Fruit fly (Drosophila melanogaster): ENCODE measurements around the gene CG44290.
A peak's percentile ranks its signal among the peaks of the same experiment; 100 is the strongest.

Gene CG44290

dm6 chr3R:27426702-27427101 lies 14.0 kb downstream of the CG44290 start (continued):
- TF ChIP-seq hkb (optimal IDR thresholded peaks at IDR 0.05) (no peak), hkb (GFP tag; IDR thresholded peaks at IDR 0.05) (0 out of 2 replicates have a peak, but pooled peaks have one; percentile 22), CG6689 (GFP tag; IDR thresholded peaks at IDR 0.05) (no peak), CTCF (GFP tag; optimal IDR thresholded peaks at IDR 0.05) (no peak), Asciz (GFP tag; optimal IDR thresholded peaks at IDR 0.05) (peak; percentile 30), CG15696 (tag; optimal IDR thresholded peaks at IDR 0.05) (peak; percentile 21), Dad (GFP tag; optimal IDR thresholded peaks at IDR 0.05) (no peak), CG18262 (tag; optimal IDR thresholded peaks at IDR 0.05) (peak; percentile 50), Oli (tag; optimal IDR thresholded peaks at IDR 0.05) (peak; percentile 65), CG12769 (tag; optimal IDR thresholded peaks at IDR 0.05) (peak; percentile 73), dmrt99B (tag; optimal IDR thresholded peaks at IDR 0.05) (peak; percentile 61), CG9817 (tag; optimal IDR thresholded peaks at IDR 0.05) (peak; percentile 20), eve (GFP tag; optimal IDR thresholded peaks at IDR 0.05) (peak in 1 of 2 experiments; percentile 61), Hmr (GFP tag; optimal IDR thresholded peaks at IDR 0.05) (peak; percentile 20), Fer3 (tag; optimal IDR thresholded peaks at IDR 0.05) (peak; percentile 0), row (GFP tag; IDR thresholded peaks at IDR 0.05) (peak; percentile 74), CG2712 (tag; optimal IDR thresholded peaks at IDR 0.05) (peak; percentile 57), nmo (GFP tag; optimal IDR thresholded peaks at IDR 0.05) (peak; percentile 35), ewg (GFP tag; optimal IDR thresholded peaks at IDR 0.05) (peak; percentile 23), Deaf1 (tag; optimal IDR thresholded peaks at IDR 0.05) (peak; percentile 25), Sox100B (GFP tag; optimal IDR thresholded peaks at IDR 0.05) (peak; percentile 16), CG30403 (GFP tag; optimal IDR thresholded peaks at IDR 0.05) (peak; percentile 13), CG17385 (GFP tag; optimal IDR thresholded peaks at IDR 0.05) (peak; percentile 47), PHDP (tag; optimal IDR thresholded peaks at IDR 0.05) (peak; percentile 56), CG6765 (GFP tag; optimal IDR thresholded peaks at IDR 0.05) (no peak), bab2 (GFP tag; optimal IDR thresholded peaks at IDR 0.05) (no peak), CG12299 (tag; optimal IDR thresholded peaks at IDR 0.05) (no peak), CG9727 (GFP tag; optimal IDR thresholded peaks at IDR 0.05) (peak; percentile 39), vvl (GFP tag; IDR thresholded peaks at IDR 0.05) (no peak), Ptx1 (GFP tag; IDR thresholded peaks at IDR 0.05) (no peak), CG17361 (GFP tag; IDR thresholded peaks at IDR 0.05) (0 out of 3 replicates have a peak, but pooled peaks have one; percentile 24), CG17186 (GFP tag; optimal IDR thresholded peaks at IDR 0.05) (no peak), sens-2 (GFP tag; IDR thresholded peaks at IDR 0.05) (no peak), CG31441 (GFP tag; IDR thresholded peaks at IDR 0.05) (peak; percentile 61), Meics (GFP tag; optimal IDR thresholded peaks at IDR 0.05) (peak; percentile 49), Eip74EF (GFP tag; optimal IDR thresholded peaks at IDR 0.05) (no peak), peb (GFP tag; IDR thresholded peaks at IDR 0.05) (0 out of 2 replicates have a peak, but pooled peaks have one; percentile 8), CG3281 (GFP tag; optimal IDR thresholded peaks at IDR 0.05) (peak; percentile 26), phol (tag; optimal IDR thresholded peaks at IDR 0.05) (peak; percentile 23), CG12391 (tag; optimal IDR thresholded peaks at IDR 0.05) (peak; percentile 53), knrl (GFP tag; IDR thresholded peaks at IDR 0.05; ENCODE audit: partially characterized antibody) (no peak), CG32767 (GFP tag; IDR thresholded peaks at IDR 0.05) (no peak), sens (GFP tag) (peak; percentile 74), gcm (GFP tag; optimal IDR thresholded peaks at IDR 0.05) (peak; percentile 9), Hand (GFP tag; optimal IDR thresholded peaks at IDR 0.05) (peak; percentile 39), Fer1 (GFP tag; optimal IDR thresholded peaks at IDR 0.05) (peak; percentile 45), CG31224 (GFP tag; IDR thresholded peaks at IDR 0.05) (no peak), Xrp1 (GFP tag; IDR thresholded peaks at IDR 0.05) (peak; percentile 27; the same call in 1 of the 2 replicates), az2 (GFP tag; optimal IDR thresholded peaks at IDR 0.05) (peak; percentile 4), CG2678 (tag; optimal IDR thresholded peaks at IDR 0.05) (peak; percentile 65), CG7556 (GFP tag; optimal IDR thresholded peaks at IDR 0.05) (peak; percentile 47)
